Worm (Caenorhabditis elegans): ENCODE results near the gene D2023.6.

DNA sequence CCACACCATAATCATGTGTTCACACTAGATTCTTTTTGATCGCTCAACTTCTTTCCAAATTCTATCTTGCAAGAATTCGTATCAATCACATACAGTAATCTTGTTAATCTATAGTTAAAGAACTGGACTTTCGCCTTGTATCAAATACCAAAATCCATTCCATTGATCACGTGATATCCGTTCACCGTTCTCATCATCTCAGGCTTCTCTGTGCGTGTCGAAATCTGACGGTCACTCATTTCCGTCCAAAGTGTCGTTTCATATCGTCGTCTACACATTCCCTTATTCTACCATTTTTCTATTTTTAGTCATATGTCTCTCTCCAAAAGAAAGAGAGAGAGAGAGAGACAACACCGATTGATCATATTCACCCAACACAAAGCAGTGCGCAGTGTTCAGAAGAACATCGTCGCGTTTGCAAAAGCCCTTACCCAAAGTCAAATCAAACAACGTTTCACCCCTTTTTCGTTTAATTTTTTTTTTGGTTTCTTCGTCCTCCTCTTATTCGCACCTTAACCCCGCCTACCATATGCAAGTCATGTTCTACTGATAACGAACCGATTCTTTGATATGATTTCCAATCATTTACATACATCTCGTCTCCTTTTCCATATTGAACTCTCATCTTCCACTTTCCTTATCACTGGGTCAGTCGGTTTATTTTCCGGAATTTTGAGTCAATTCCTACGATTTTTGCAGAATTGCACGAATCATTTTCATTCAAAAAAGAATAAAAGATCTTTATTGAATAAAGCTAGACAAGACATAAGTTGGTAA is 32.1 kb downstream of the D2023.6 start:
- TF ChIP-seq W03F9.2 (tag; optimal IDR thresholded peaks at IDR 0.05), result no peak
- no peak for TF ChIP-seq him-1 (tag; optimal IDR thresholded peaks at IDR 0.05)
- no peak for TF ChIP-seq dao-5 (tag; optimal IDR thresholded peaks at IDR 0.05)
